Fruit fly (Drosophila melanogaster) whole organism, embryonic: ENCODE data around the gene smo.

ENCODE experiments used
- CG1529 ChIP-seq: fragments of 200-800 bp; sonication (Bioruptor generic); optimal IDR thresholded peaks from 3 replicates; lab custom pipeline; 2018; ENCODE audit warnings: missing biosample characterization, missing genetic modification characterization
- CG15696 ChIP-seq: fragments of 200-800 bp; sonication (Bioruptor generic); optimal IDR thresholded peaks from 2 replicates; lab custom pipeline; 2019; ENCODE audit warnings: missing biosample characterization, mild to moderate bottlenecking, missing genetic modification characterization, moderate library complexity
- Fer2 ChIP-seq: fragments of 200-800 bp; sonication (Bioruptor generic); optimal IDR thresholded peaks from 2 replicates; lab custom pipeline; 2018; ENCODE audit warnings: missing biosample characterization, mild to moderate bottlenecking, missing genetic modification characterization, moderate library complexity
- Lhr ChIP-seq: fragments of 200-800 bp; sonication (Bioruptor generic); optimal IDR thresholded peaks from 3 replicates; lab custom pipeline; 2017; ENCODE audit warnings: mild to moderate bottlenecking, missing biosample characterization, missing genetic modification reagents, missing genetic modification characterization
- Nf-YA ChIP-seq: fragments of 200-800 bp; sonication (Bioruptor generic); IDR thresholded peaks from 2 replicates; pipeline ENCODE4 v1.3.6; 2022; ENCODE audit warnings: missing biosample characterization, missing genetic modification characterization
- Side ChIP-seq: fragments of 200-800 bp; sonication (Bioruptor generic); optimal IDR thresholded peaks from 2 replicates; lab custom pipeline; 2016; ENCODE audit warnings: missing biosample characterization, missing genetic modification characterization
- Sin3A ChIP-seq: fragments of >200 bp; optimal IDR thresholded peaks from 2 replicates; lab custom pipeline; 2018
- cas ChIP-seq: fragments of 200-800 bp; sonication (Bioruptor generic); IDR thresholded peaks from 2 replicates; pipeline ENCODE4 v1.3.6; 2022; ENCODE audit warnings: missing biosample characterization, missing genetic modification characterization
- h ChIP-seq: fragments of >200 bp; optimal IDR thresholded peaks from 2 replicates; lab custom pipeline; 2017
- tll ChIP-seq, 2 experiments: fragments of 200-800 bp in 1 of 2; fragments of >200 bp in 1 of 2; sonication (Bioruptor generic) in 1 of 2; optimal IDR thresholded peaks; 2 replicates each; lab custom pipeline; 2017 to 2019; ENCODE audit warnings: missing biosample characterization in 2 of 2, missing genetic modification characterization in 2 of 2, mild to moderate bottlenecking in 1 of 2, moderate library complexity in 1 of 2

- TF ChIP-seq CG15696 (tag; lab: Kevin White, UChicago) (peak; percentile 43), tll (GFP tag; optimal IDR thresholded peaks at IDR 0.05; lab: Kevin White, UChicago) (no peak), cas (GFP tag; lab: Robert Waterston, UW) (no peak), Sin3A (lab: Kevin White, UChicago) (peak; percentile 97), Side (GFP tag; lab: Kevin White, UChicago) (peak; percentile 24), Fer2 (tag; lab: Kevin White, UChicago) (no peak), Nf-YA (GFP tag; lab: Robert Waterston, UW) (no peak), h (no peak), CG1529 (GFP tag; lab: Kevin White, UChicago) (no peak), Lhr (GFP tag; lab: Kevin White, UChicago) (peak; percentile 75)
These were observed 28.3 kb downstream of the smo start, which contains the start of gene Plc21C for dm6 chr2L:305646-306045.
